Worm (Caenorhabditis elegans) whole organism, L4/young adult: ENCODE measurements around the gene mom-1.

Experiments
- W03F9.2 ChIP-seq: fragments of 150-350 bp; optimal IDR thresholded peaks from 2 replicates; lab custom pipeline; 2014; ENCODE audit warnings: missing biosample characterization, missing genetic modification characterization
- dao-5 ChIP-seq: sonication (generic microtip); optimal IDR thresholded peaks from 2 replicates; lab custom pipeline; 2016; ENCODE audit warnings: missing genotype, missing genetic modification characterization, moderate library complexity, missing compliant biosample characterization
- him-1 ChIP-seq: sonication (generic microtip); optimal IDR thresholded peaks from 2 replicates; lab custom pipeline; 2016; ENCODE audit warnings: missing genotype, missing genetic modification reagents, missing genetic modification characterization, missing compliant biosample characterization

- TF ChIP-seq dao-5 (tag; lab: Kevin White, UChicago) (no peak), him-1 (tag; lab: Kevin White, UChicago) (no peak), W03F9.2 (tag; lab: Kevin White, UChicago) (no peak)
These were observed 18.6 kb upstream of the mom-1 start for ce11 chrX:6274270-6274669.
